Worm (Caenorhabditis elegans) whole organism, young adult: Measurements from ENCODE around the gene nspg-9.

Experiments
- B0261.1 ChIP-seq: sonication (generic microtip); optimal IDR thresholded peaks from 2 replicates; lab custom pipeline; 2016; ENCODE audit warnings: mild to moderate bottlenecking, missing genetic modification characterization, moderate library complexity, missing compliant biosample characterization
- B0336.3 ChIP-seq: fragments of 200-800 bp; sonication (Bioruptor generic); IDR thresholded peaks from 2 replicates; pipeline ENCODE4 v1.3.6; 2022; ENCODE audit warnings: missing genetic modification characterization, missing compliant biosample characterization
- C17E4.6 ChIP-seq: fragments of 200-800 bp; sonication (Bioruptor generic); IDR thresholded peaks from 2 replicates; pipeline ENCODE4 v1.3.6; 2022; ENCODE audit warnings: missing genetic modification reagents, missing genetic modification characterization, missing compliant biosample characterization
- D2030.7 ChIP-seq: fragments of 200-800 bp; sonication (Bioruptor generic); IDR thresholded peaks from 2 replicates; pipeline ENCODE4 v1.3.6; 2022; ENCODE audit warnings: missing genetic modification reagents, missing genetic modification characterization, missing compliant biosample characterization
- F33H1.4 ChIP-seq: fragments of 200-800 bp; sonication (Bioruptor generic); IDR thresholded peaks from 2 replicates; pipeline ENCODE4 v1.3.6; 2022; ENCODE audit warnings: missing genetic modification reagents, missing genetic modification characterization, missing compliant biosample characterization
- F37B4.10 ChIP-seq: fragments of 200-800 bp; sonication (Bioruptor generic); IDR thresholded peaks from 2 replicates; pipeline ENCODE4 v1.3.6; 2022; ENCODE audit warnings: missing genetic modification characterization, missing compliant biosample characterization
- F49E8.2 ChIP-seq: sonication (generic microtip); optimal IDR thresholded peaks from 3 replicates; lab custom pipeline; 2017; ENCODE audit warnings: missing genetic modification characterization, mild to moderate bottlenecking, missing compliant biosample characterization, antibody characterized with exemption, moderate library complexity; ENCODE audit not compliant: insufficient read depth
- K11D2.4 ChIP-seq: fragments of 200-800 bp; sonication (Bioruptor generic); IDR thresholded peaks from 2 replicates; pipeline ENCODE4 v1.3.6; 2022; ENCODE audit warnings: missing genetic modification reagents, missing genetic modification characterization, missing compliant biosample characterization
- Y95B8A.8 ChIP-seq: fragments of 200-800 bp; sonication (Bioruptor generic); IDR thresholded peaks from 2 replicates; pipeline ENCODE4 v1.3.6; 2022; ENCODE audit warnings: missing genetic modification reagents, missing genetic modification characterization, missing compliant biosample characterization
- ZK185.1 ChIP-seq: sonication (generic microtip); optimal IDR thresholded peaks from 2 replicates; lab custom pipeline; 2016; ENCODE audit warnings: mild to moderate bottlenecking, missing genetic modification characterization, missing compliant biosample characterization; ENCODE audit not compliant: poor library complexity, severe bottlenecking
- akir-1 ChIP-seq: fragments of 200-800 bp; sonication (Bioruptor generic); optimal IDR thresholded peaks from 2 replicates; lab custom pipeline; 2018; ENCODE audit warnings: mild to moderate bottlenecking, missing genetic modification characterization, moderate library complexity, missing compliant biosample characterization
- ama-1 ChIP-seq, 3 experiments: fragments of 150-350 bp in 1 of 3; sonication (generic microtip) in 2 of 3; optimal IDR thresholded peaks; 2 replicates each; lab custom pipeline; 2014 to 2018; ENCODE audit warnings: missing biosample characterization in 2 of 3, missing genetic modification characterization in 2 of 3, missing genetic modification reagents in 2 of 3
- aptf-3 ChIP-seq: fragments of 200-800 bp; sonication (Bioruptor generic); IDR thresholded peaks from 2 replicates; pipeline ENCODE4 v1.3.6; 2022; ENCODE audit warnings: missing genetic modification characterization, missing compliant biosample characterization
- atf-7 ChIP-seq: sonication (generic microtip); optimal IDR thresholded peaks from 2 replicates; lab custom pipeline; 2017; ENCODE audit warnings: mild to moderate bottlenecking, missing genetic modification characterization, missing compliant biosample characterization
- athp-1 ChIP-seq: sonication (generic microtip); optimal IDR thresholded peaks from 2 replicates; lab custom pipeline; 2017; ENCODE audit warnings: mild to moderate bottlenecking, missing genetic modification characterization, missing compliant biosample characterization
- attf-3 ChIP-seq: fragments of 200-800 bp; sonication (Bioruptor generic); conservative IDR thresholded peaks from 2 replicates; pipeline ENCODE4 v1.3.6; 2022; ENCODE audit warnings: missing genetic modification reagents, missing genetic modification characterization, missing compliant biosample characterization
- ceh-91 ChIP-seq: fragments of 200-800 bp; sonication (Bioruptor generic); IDR thresholded peaks from 2 replicates; pipeline ENCODE4 v1.3.6; 2022; ENCODE audit warnings: missing genetic modification reagents, missing genetic modification characterization, missing compliant biosample characterization
- chd-7 ChIP-seq: sonication (generic microtip); optimal IDR thresholded peaks from 2 replicates; lab custom pipeline; 2016; ENCODE audit warnings: mild to moderate bottlenecking, missing genetic modification characterization, moderate library complexity, missing compliant biosample characterization
- dox-1 ChIP-seq: fragments of 200-800 bp; sonication (Bioruptor generic); IDR thresholded peaks from 2 replicates; pipeline ENCODE4 v1.3.6; 2022; ENCODE audit warnings: missing genetic modification reagents, missing genetic modification characterization, missing compliant biosample characterization
- dpff-1 ChIP-seq: sonication (generic microtip); optimal IDR thresholded peaks from 2 replicates; lab custom pipeline; 2017; ENCODE audit warnings: mild to moderate bottlenecking, missing genetic modification characterization, missing compliant biosample characterization
- dpl-1 ChIP-seq: fragments of 150-350 bp; optimal IDR thresholded peaks from 2 replicates; lab custom pipeline; 2014; ENCODE audit warnings: missing biosample characterization, missing genetic modification reagents, missing genetic modification characterization
- efl-1 ChIP-seq: fragments of 150-350 bp; optimal IDR thresholded peaks from 2 replicates; lab custom pipeline; 2014; ENCODE audit warnings: missing biosample characterization, missing genetic modification reagents, missing genetic modification characterization
- egl-44 ChIP-seq: fragments of 200-800 bp; sonication (Bioruptor generic); IDR thresholded peaks from 2 replicates; pipeline ENCODE4 v1.3.6; 2022; ENCODE audit warnings: missing genetic modification reagents, missing genetic modification characterization, missing compliant biosample characterization
- egrh-3 ChIP-seq: fragments of 200-800 bp; sonication (Bioruptor generic); IDR thresholded peaks from 2 replicates; pipeline ENCODE4 v1.3.6; 2022; ENCODE audit warnings: missing genetic modification reagents, missing genetic modification characterization, missing compliant biosample characterization
- him-1 ChIP-seq: sonication (generic microtip); optimal IDR thresholded peaks from 2 replicates; lab custom pipeline; 2016; ENCODE audit warnings: missing genotype, missing genetic modification reagents, missing genetic modification characterization, missing compliant biosample characterization
- hmg-1.2 ChIP-seq: fragments of 200-800 bp; sonication (Bioruptor generic); IDR thresholded peaks from 2 replicates; pipeline ENCODE4 v1.3.6; 2022; ENCODE audit warnings: missing genetic modification reagents, missing genetic modification characterization, missing compliant biosample characterization
- hsf-1 ChIP-seq: fragments of 200-800 bp; sonication (Bioruptor generic); IDR thresholded peaks from 2 replicates; pipeline ENCODE4 v1.3.6; 2022; ENCODE audit warnings: missing genetic modification reagents, missing genetic modification characterization, missing compliant biosample characterization
- let-526 ChIP-seq: fragments of 200-800 bp; sonication (Bioruptor generic); IDR thresholded peaks from 2 replicates; pipeline ENCODE4 v1.3.6; 2022; ENCODE audit warnings: missing genetic modification reagents, missing genetic modification characterization, missing compliant biosample characterization
- lsl-1 ChIP-seq: fragments of 200-800 bp; sonication (Bioruptor generic); optimal IDR thresholded peaks from 2 replicates; lab custom pipeline; 2018; ENCODE audit warnings: mild to moderate bottlenecking, missing genetic modification characterization, moderate library complexity, missing compliant biosample characterization
- lsy-27 ChIP-seq: sonication (generic microtip); optimal IDR thresholded peaks from 2 replicates; lab custom pipeline; 2017; ENCODE audit warnings: missing genetic modification characterization, mild to moderate bottlenecking, missing compliant biosample characterization, antibody characterized with exemption, missing genotype, borderline replicate concordance; ENCODE audit not compliant: insufficient read depth
- madf-8 ChIP-seq: fragments of 200-800 bp; sonication (Bioruptor generic); conservative IDR thresholded peaks from 2 replicates; pipeline ENCODE4 v1.3.6; 2022; ENCODE audit warnings: missing genetic modification reagents, missing genetic modification characterization, missing compliant biosample characterization
- mes-4 ChIP-seq: sonication (generic microtip); optimal IDR thresholded peaks from 2 replicates; lab custom pipeline; 2016; ENCODE audit warnings: missing genotype, missing genetic modification characterization, missing compliant biosample characterization
- mxl-1 ChIP-seq: sonication (generic microtip); optimal IDR thresholded peaks from 2 replicates; lab custom pipeline; 2016; ENCODE audit warnings: missing genetic modification characterization, missing compliant biosample characterization
- nhr-27 ChIP-seq: fragments of 200-800 bp; sonication (Bioruptor generic); optimal IDR thresholded peaks from 2 replicates; lab custom pipeline; 2018; ENCODE audit warnings: mild to moderate bottlenecking, missing genetic modification characterization, moderate library complexity, missing compliant biosample characterization
- nhr-90 ChIP-seq: sonication (generic microtip); optimal IDR thresholded peaks from 2 replicates; lab custom pipeline; 2016; ENCODE audit warnings: missing genotype, mild to moderate bottlenecking, missing genetic modification characterization, missing compliant biosample characterization
- pbrm-1 ChIP-seq: fragments of 200-800 bp; sonication (Bioruptor generic); IDR thresholded peaks from 2 replicates; pipeline ENCODE4 v1.3.6; 2022; ENCODE audit warnings: missing genetic modification reagents, missing genetic modification characterization, missing compliant biosample characterization
- rec-8 ChIP-seq, 2 experiments: sonication (generic microtip); optimal IDR thresholded peaks; 2 replicates each; lab custom pipeline; 2016; ENCODE audit warnings: mild to moderate bottlenecking in 2 of 2, missing genetic modification characterization in 2 of 2, missing genetic modification reagents in 2 of 2, missing genotype in 2 of 2, missing biosample characterization in 1 of 2, missing compliant biosample characterization in 1 of 2, moderate library complexity in 1 of 2
- repo-1 ChIP-seq: sonication (generic microtip); optimal IDR thresholded peaks from 2 replicates; lab custom pipeline; 2017; ENCODE audit warnings: mild to moderate bottlenecking, missing genetic modification characterization, missing compliant biosample characterization
- sdz-38 ChIP-seq: sonication (generic microtip); optimal IDR thresholded peaks from 2 replicates; lab custom pipeline; 2016; ENCODE audit warnings: missing genotype, missing genetic modification characterization, missing compliant biosample characterization
- snpc-1.1 ChIP-seq: sonication (generic microtip); optimal IDR thresholded peaks from 2 replicates; lab custom pipeline; 2017; ENCODE audit warnings: missing genetic modification characterization, mild to moderate bottlenecking, missing compliant biosample characterization, antibody characterized with exemption, moderate library complexity, missing genotype, missing genetic modification reagents; ENCODE audit not compliant: insufficient read depth
- snpc-3.4 ChIP-seq: sonication (generic microtip); optimal IDR thresholded peaks from 2 replicates; lab custom pipeline; 2017; ENCODE audit warnings: missing genetic modification characterization, mild to moderate bottlenecking, missing compliant biosample characterization, antibody characterized with exemption, moderate library complexity, missing genotype, missing genetic modification reagents
- tbp1 ChIP-seq: fragments of 200-800 bp; sonication (Bioruptor generic); optimal IDR thresholded peaks from 2 replicates; lab custom pipeline; 2018; ENCODE audit warnings: mild to moderate bottlenecking, missing genetic modification characterization, missing compliant biosample characterization
- tlf-1 ChIP-seq: fragments of 200-800 bp; sonication (Bioruptor generic); optimal IDR thresholded peaks from 2 replicates; lab custom pipeline; 2018; ENCODE audit warnings: mild to moderate bottlenecking, missing genetic modification characterization, missing compliant biosample characterization
- unc-130 ChIP-seq: sonication (generic microtip); optimal IDR thresholded peaks from 2 replicates; lab custom pipeline; 2016; ENCODE audit warnings: missing genetic modification reagents, missing genetic modification characterization, missing compliant biosample characterization
- zfh-2 ChIP-seq: fragments of 200-800 bp; sonication (Bioruptor generic); conservative IDR thresholded peaks from 2 replicates; pipeline ENCODE4 v1.3.6; 2022; ENCODE audit warnings: missing genetic modification reagents, missing genetic modification characterization, missing compliant biosample characterization
- ztf-28 ChIP-seq: fragments of 200-800 bp; sonication (Bioruptor generic); IDR thresholded peaks from 2 replicates; pipeline ENCODE4 v1.3.6; 2022; ENCODE audit warnings: missing genetic modification reagents, missing genetic modification characterization, missing compliant biosample characterization

The nspg-9 gene

DNA sequence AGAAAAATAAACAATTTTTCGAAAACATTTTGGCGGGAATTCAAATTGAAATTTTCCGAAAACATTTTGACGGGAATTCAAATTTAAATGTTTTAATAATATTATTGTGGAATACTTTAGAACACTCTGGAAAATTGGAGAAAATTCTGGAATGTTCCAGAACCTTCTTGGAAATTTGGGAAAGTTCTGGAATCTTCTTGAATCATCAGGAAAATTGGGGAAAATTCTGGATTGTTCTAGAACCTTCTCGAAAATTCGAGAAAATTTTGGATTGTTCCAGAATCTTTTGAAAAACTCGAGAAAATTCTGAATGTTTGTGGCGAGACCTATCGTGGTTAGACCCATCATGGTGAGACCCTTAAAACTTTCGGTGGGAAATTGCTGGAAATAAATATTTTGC is 4.6 kb downstream of the nspg-9 start:
- peak; percentile 90 for TF ChIP-seq hsf-1

- TF ChIP-seq Y95B8A.8 (GFP tag; lab: Robert Waterston, UW) (0 out of 2 replicates have a peak, but pooled peaks have one; percentile 49), rec-8 (tag; optimal IDR thresholded peaks at IDR 0.05; lab: Kevin White, UChicago) (no peak), F33H1.4 (GFP tag; lab: Robert Waterston, UW) (peak; percentile 98), attf-3 (peak; percentile 100), B0261.1 (no peak), zfh-2 (GFP tag; lab: Robert Waterston, UW) (no peak), hsf-1 (peak; percentile 75), ama-1 (optimal IDR thresholded peaks at IDR 0.05; lab: Kevin White, UChicago) (no peak), ama-1 (GFP tag; optimal IDR thresholded peaks at IDR 0.05; lab: Kevin White, UChicago) (no peak), ZK185.1 (peak; percentile 56), tlf-1 (peak; percentile 76), snpc-3.4 (tag; lab: Kevin White, UChicago) (peak; percentile 75), lsl-1 (GFP tag; lab: Kevin White, UChicago) (peak; percentile 76), dpff-1 (tag; lab: Kevin White, UChicago) (no peak), dpl-1 (peak; percentile 92), nhr-90 (tag; lab: Kevin White, UChicago) (no peak), aptf-3 (GFP tag; lab: Robert Waterston, UW) (no peak), chd-7 (no peak), him-1 (tag; lab: Kevin White, UChicago) (peak; percentile 50), egrh-3 (no peak), madf-8 (GFP tag; lab: Robert Waterston, UW) (peak; percentile 74), mxl-1 (tag; lab: Kevin White, UChicago) (no peak), pbrm-1 (GFP tag; lab: Robert Waterston, UW) (peak; percentile 87), snpc-1.1 (tag; lab: Kevin White, UChicago) (peak; percentile 80), mes-4 (tag; lab: Kevin White, UChicago) (no peak), unc-130 (no peak), K11D2.4 (peak; percentile 79), akir-1 (no peak), tbp1 (GFP tag; lab: Kevin White, UChicago) (peak; percentile 79), F37B4.10 (GFP tag; lab: Robert Waterston, UW) (no peak), lsy-27 (tag; lab: Kevin White, UChicago) (no peak), ztf-28 (GFP tag; lab: Robert Waterston, UW) (0 out of 2 replicates have a peak, but pooled peaks have one; percentile 46), efl-1 (peak; percentile 94), B0336.3 (GFP tag; lab: Robert Waterston, UW) (peak; percentile 88), hmg-1.2 (GFP tag; lab: Robert Waterston, UW) (peak; percentile 66), dox-1 (GFP tag; lab: Robert Waterston, UW) (peak; percentile 93), egl-44 (GFP tag; lab: Robert Waterston, UW) (no peak), repo-1 (no peak), nhr-27 (tag; lab: Kevin White, UChicago) (no peak), F49E8.2 (peak; percentile 94), D2030.7 (GFP tag; lab: Robert Waterston, UW) (peak; percentile 84), C17E4.6 (no peak), sdz-38 (tag; lab: Kevin White, UChicago) (no peak), ceh-91 (GFP tag; lab: Robert Waterston, UW) (peak; percentile 75), atf-7 (peak; percentile 5), let-526 (GFP tag; lab: Robert Waterston, UW) (no peak), athp-1 (no peak)
Observed at ce11 chrIV:14464065-14464567, 7.4 kb downstream of the nspg-9 start, which contains the start of gene dld-1. Gene dld-1 (plus strand): TSS chrIV:14464517.
